Fruit fly (Drosophila melanogaster) whole organism: Measurements from ENCODE around the gene CG11149.

ENCODE experiments used
- CG8478 ChIP-seq: fragments of >200 bp; optimal IDR thresholded peaks from 2 replicates; lab custom pipeline; 2018; ENCODE audit warnings: inconsistent platforms
- Dll ChIP-seq: fragments of >200 bp; optimal IDR thresholded peaks from 2 replicates; lab custom pipeline; 2017
- EcR ChIP-seq, 2 experiments: fragments of >200 bp; optimal IDR thresholded peaks; 2 replicates each; lab custom pipeline; 2017; ENCODE audit warnings: missing biosample characterization in 2 of 2, missing genetic modification characterization in 2 of 2, missing genetic modification reagents in 2 of 2
- pan ChIP-seq: fragments of >200 bp; optimal IDR thresholded peaks from 2 replicates; lab custom pipeline; 2017
- psq ChIP-seq: fragments of >200 bp; optimal IDR thresholded peaks from 2 replicates; lab custom pipeline; 2017
- usp ChIP-seq: fragments of >200 bp; optimal IDR thresholded peaks from 2 replicates; lab custom pipeline; 2017; ENCODE audit warnings: missing biosample characterization, missing genetic modification characterization, mixed read lengths

The CG11149 gene

dm6 chr2L:5726049-5726448 is 5.3 kb upstream of the CG11149 start:
- TF ChIP-seq EcR (GFP tag; optimal IDR thresholded peaks at IDR 0.05; lab: Kevin White, UChicago), result no peak
- no peak for TF ChIP-seq pan (lab: Kevin White, UChicago)
- TF ChIP-seq CG8478 (lab: Kevin White, UChicago), result no peak
- no peak for TF ChIP-seq Dll (lab: Kevin White, UChicago)
- TF ChIP-seq psq (lab: Kevin White, UChicago), result no peak
- no peak for TF ChIP-seq usp (GFP tag; lab: Kevin White, UChicago)

dm6 chr2L:5724521-5725023 is 3.9 kb upstream of the CG11149 start, which contains the start of gene CG11030:
Gene CG11030 (plus strand): TSS chr2L:5724656.
- TF ChIP-seq Dll (lab: Kevin White, UChicago) (no peak), EcR (GFP tag; optimal IDR thresholded peaks at IDR 0.05; lab: Kevin White, UChicago) (no peak), usp (GFP tag; lab: Kevin White, UChicago) (no peak), pan (lab: Kevin White, UChicago) (no peak), CG8478 (lab: Kevin White, UChicago) (no peak), psq (lab: Kevin White, UChicago) (no peak)

DNA sequence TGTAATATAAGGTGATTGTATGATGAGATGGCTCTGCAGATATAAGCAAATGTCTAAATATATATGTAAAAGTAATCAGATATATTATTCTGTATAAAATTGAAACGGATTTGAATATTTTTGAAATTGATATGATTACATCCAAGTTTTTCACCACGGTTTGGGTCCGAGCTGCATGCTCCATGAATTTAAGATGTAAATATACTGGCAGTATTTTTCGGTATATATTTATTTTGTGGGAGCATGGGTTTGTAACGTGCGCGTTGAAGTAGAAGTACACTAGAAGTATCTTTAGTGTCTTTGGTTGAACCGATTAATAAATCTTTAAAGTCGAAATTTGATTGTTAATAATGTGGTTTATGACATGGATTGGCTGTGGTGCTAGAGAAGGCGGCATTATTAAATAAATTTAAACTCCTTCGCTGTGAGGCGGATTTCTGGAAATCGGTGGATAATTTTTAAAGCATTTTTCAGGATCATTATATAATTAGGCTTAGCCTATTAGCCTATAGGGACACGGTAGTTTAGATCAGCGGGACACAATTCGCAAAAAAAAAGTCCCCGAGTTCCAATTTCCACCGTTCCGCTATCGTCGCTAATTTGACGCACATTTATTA is 3.3 kb upstream of the CG11149 start:
- TF ChIP-seq usp (GFP tag; lab: Kevin White, UChicago) (no peak), EcR (GFP tag; optimal IDR thresholded peaks at IDR 0.05; lab: Kevin White, UChicago) (no peak), Dll (lab: Kevin White, UChicago) (no peak), pan (lab: Kevin White, UChicago) (no peak), CG8478 (lab: Kevin White, UChicago) (no peak), psq (lab: Kevin White, UChicago) (no peak)

DNA sequence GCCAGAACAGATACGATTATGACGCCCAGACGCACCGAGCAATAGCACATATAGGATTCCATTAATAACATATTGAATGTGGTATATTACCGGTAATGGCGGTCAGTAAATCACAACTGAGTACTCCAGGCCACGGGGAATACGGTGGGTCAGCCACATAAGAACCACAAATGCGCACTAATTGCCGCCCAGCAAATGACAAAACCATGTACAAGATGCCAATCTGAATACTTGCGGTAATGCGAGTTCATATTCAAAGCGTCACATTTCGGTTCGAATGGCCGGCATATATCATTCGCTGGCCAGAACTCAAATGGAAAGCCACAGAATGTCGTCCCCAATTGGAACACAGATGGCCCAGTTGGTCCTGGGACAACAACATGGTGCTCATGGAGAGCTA is 4.1 kb downstream of the CG11149 start, which contains the start of the genes CG14007 and CG34011:
CG14007 (minus strand) TSS at position 101 of the 400 bp plus-strand sequence.
CG34011 (plus strand) TSS at position 122 of the 400 bp plus-strand sequence.
- TF ChIP-seq Dll (lab: Kevin White, UChicago) (no peak), pan (lab: Kevin White, UChicago) (no peak), psq (lab: Kevin White, UChicago) (no peak), EcR (GFP tag; optimal IDR thresholded peaks at IDR 0.05; lab: Kevin White, UChicago) (no peak), CG8478 (lab: Kevin White, UChicago) (no peak), usp (GFP tag; lab: Kevin White, UChicago) (no peak)

DNA sequence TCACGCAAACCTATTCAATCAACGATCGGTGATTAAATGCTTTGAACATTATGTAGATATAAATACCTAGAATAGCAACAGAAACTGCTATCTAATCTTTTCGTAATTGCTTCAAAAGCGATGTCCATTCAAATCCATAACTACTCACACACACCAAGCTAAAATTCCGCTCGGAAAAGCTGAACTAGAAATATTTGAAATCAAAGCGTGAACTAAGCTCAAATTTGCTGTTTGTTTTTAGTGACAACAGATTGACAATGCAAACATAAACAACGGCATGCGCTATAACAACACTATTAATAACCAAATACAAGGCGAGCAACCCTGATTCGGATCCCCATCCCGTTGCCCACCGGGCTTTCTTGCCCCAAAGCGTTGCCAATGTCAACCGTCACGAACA is 14.6 kb downstream of the CG11149 start, which contains the start of gene CG7236:
CG7236 (plus strand) TSS at position 301 of the 400 bp plus-strand sequence.
- TF ChIP-seq pan (lab: Kevin White, UChicago) (no peak), EcR (GFP tag; optimal IDR thresholded peaks at IDR 0.05; lab: Kevin White, UChicago) (no peak), usp (GFP tag; lab: Kevin White, UChicago) (no peak), psq (lab: Kevin White, UChicago) (no peak), CG8478 (lab: Kevin White, UChicago) (no peak), Dll (lab: Kevin White, UChicago) (no peak)

DNA sequence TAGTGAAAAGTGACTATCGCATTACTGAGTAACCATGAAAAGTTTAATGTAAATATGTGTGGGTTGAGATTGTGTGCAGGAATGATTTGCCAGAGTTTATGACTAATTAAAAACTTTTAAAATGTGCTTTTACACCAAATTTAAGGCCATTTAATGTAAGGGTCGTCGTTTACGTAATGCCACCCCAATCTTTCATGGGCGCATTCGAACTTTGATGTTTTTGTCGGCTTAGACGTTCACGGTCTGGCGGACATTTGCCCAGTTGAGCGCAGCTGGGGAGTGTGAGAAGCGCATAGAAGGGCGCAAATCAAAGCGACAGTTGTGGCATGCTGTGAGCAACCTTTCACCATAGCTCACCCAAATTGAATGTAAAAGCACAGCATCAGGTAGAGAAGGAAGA is 42.4 kb downstream of the CG11149 start, which contains the start of gene CG12511:
CG12511 (plus strand) TSS at position 301 of the 400 bp plus-strand sequence.
- no peak for TF ChIP-seq usp (GFP tag; lab: Kevin White, UChicago)
- no peak for TF ChIP-seq EcR (GFP tag; optimal IDR thresholded peaks at IDR 0.05; lab: Kevin White, UChicago)
- no peak for TF ChIP-seq psq (lab: Kevin White, UChicago)
- no peak for TF ChIP-seq Dll (lab: Kevin White, UChicago)
- TF ChIP-seq pan (lab: Kevin White, UChicago), result no peak
- TF ChIP-seq CG8478 (lab: Kevin White, UChicago), result no peak
